Fruit fly (Drosophila melanogaster) whole organism, embryonic: Measurements from ENCODE around the gene Gr85a.

ENCODE experiments used
- Awh ChIP-seq: fragments of 200-800 bp; sonication (Bioruptor generic); IDR thresholded peaks from 2 replicates; pipeline ENCODE4, ENCODE4 v1.3.6; 2022; ENCODE audit warnings: missing biosample characterization, missing genetic modification characterization
- Bteb2 ChIP-seq: fragments of 200-800 bp; sonication (Bioruptor generic); optimal IDR thresholded peaks from 2 replicates; lab custom pipeline; 2016; ENCODE audit warnings: missing biosample characterization, missing genetic modification characterization
- CG10267 ChIP-seq: fragments of 200-800 bp; sonication (Bioruptor generic); optimal IDR thresholded peaks from 2 replicates; lab custom pipeline; 2018; ENCODE audit warnings: missing biosample characterization, mild to moderate bottlenecking, missing genetic modification characterization, moderate library complexity
- CG10654 ChIP-seq: fragments of 200-800 bp; sonication (Bioruptor generic); optimal IDR thresholded peaks from 2 replicates; lab custom pipeline; 2016; ENCODE audit warnings: missing biosample characterization, missing genetic modification characterization
- CG11247 ChIP-seq: fragments of 200-800 bp; sonication (Bioruptor generic); IDR thresholded peaks from 2 replicates; pipeline ENCODE4 v1.3.6; 2022; ENCODE audit warnings: missing biosample characterization, missing genetic modification characterization
- CG11456 ChIP-seq: fragments of 200-800 bp; sonication (Bioruptor generic); IDR thresholded peaks from 3 replicates; pipeline ENCODE4 v1.3.6; 2022; ENCODE audit warnings: missing biosample characterization, missing genetic modification characterization
- CG13894 ChIP-seq: fragments of 200-800 bp; sonication (Bioruptor generic); optimal IDR thresholded peaks from 3 replicates; lab custom pipeline; 2018; ENCODE audit warnings: missing biosample characterization, mild to moderate bottlenecking, missing genetic modification characterization, moderate library complexity
- CG14014 ChIP-seq: fragments of 200-800 bp; sonication (Bioruptor generic); IDR thresholded peaks from 2 replicates; pipeline ENCODE4 v1.3.6; 2022; ENCODE audit warnings: missing biosample characterization, missing genetic modification characterization
- CG17802 ChIP-seq: fragments of 200-800 bp; sonication (Bioruptor generic); optimal IDR thresholded peaks from 2 replicates; lab custom pipeline; 2018; ENCODE audit warnings: missing biosample characterization, mild to moderate bottlenecking, missing genetic modification characterization, moderate library complexity
- CG2116 ChIP-seq: fragments of 200-800 bp; sonication (Bioruptor generic); optimal IDR thresholded peaks from 3 replicates; lab custom pipeline; 2018; ENCODE audit warnings: missing biosample characterization, mild to moderate bottlenecking, missing genetic modification characterization
- CG2120 ChIP-seq: fragments of 200-800 bp; sonication (Bioruptor generic); optimal IDR thresholded peaks from 3 replicates; lab custom pipeline; 2016; ENCODE audit warnings: missing biosample characterization, missing genetic modification characterization
- CG31365 ChIP-seq: fragments of 200-800 bp; sonication (Bioruptor generic); optimal IDR thresholded peaks from 2 replicates; lab custom pipeline; 2018; ENCODE audit warnings: missing biosample characterization, mild to moderate bottlenecking, missing genetic modification characterization
- CG34376 ChIP-seq: fragments of 200-800 bp; sonication (Bioruptor generic); optimal IDR thresholded peaks from 2 replicates; lab custom pipeline; 2018; ENCODE audit warnings: missing biosample characterization, mild to moderate bottlenecking, missing genetic modification characterization
- CG3847 ChIP-seq: fragments of 200-800 bp; sonication (Bioruptor generic); IDR thresholded peaks from 2 replicates; pipeline ENCODE4 v1.3.6; 2022; ENCODE audit warnings: missing biosample characterization, missing genetic modification characterization
- CG4328 ChIP-seq: fragments of 200-800 bp; sonication (Bioruptor generic); optimal IDR thresholded peaks from 3 replicates; lab custom pipeline; 2017; ENCODE audit warnings: missing biosample characterization, missing genetic modification reagents, missing genetic modification characterization
- CG7839 ChIP-seq: fragments of 200-800 bp; sonication (Bioruptor generic); optimal IDR thresholded peaks from 3 replicates; lab custom pipeline; 2018; ENCODE audit warnings: missing biosample characterization, mild to moderate bottlenecking, missing genetic modification characterization, moderate library complexity
- CG9932 ChIP-seq: fragments of 200-800 bp; sonication (Bioruptor generic); IDR thresholded peaks from 2 replicates; pipeline ENCODE4 v1.3.6; 2022; ENCODE audit warnings: missing biosample characterization, missing genetic modification characterization
- Dip2 ChIP-seq: fragments of 200-800 bp; sonication (Bioruptor generic); IDR thresholded peaks from 2 replicates; pipeline ENCODE4 v1.3.6; 2022; ENCODE audit warnings: missing biosample characterization, missing genetic modification characterization
- Doc3 ChIP-seq: fragments of 200-800 bp; sonication (Bioruptor generic); IDR thresholded peaks from 3 replicates; pipeline ENCODE4 v1.3.6; 2022; ENCODE audit warnings: missing biosample characterization, missing genetic modification characterization; ENCODE audit not compliant: partially characterized antibody
- Ets65A ChIP-seq: fragments of 200-800 bp; sonication (Bioruptor generic); peaks from one replicate; lab custom pipeline; 2016; ENCODE audit warnings: missing biosample characterization, missing genetic modification characterization
- Myb ChIP-seq: fragments of 200-800 bp; sonication (Bioruptor generic); optimal IDR thresholded peaks from 2 replicates; lab custom pipeline; 2016; ENCODE audit warnings: missing biosample characterization, missing genetic modification characterization
- NC2β ChIP-seq: fragments of 200-800 bp; sonication (Bioruptor generic); optimal IDR thresholded peaks from 2 replicates; lab custom pipeline; 2016; ENCODE audit warnings: missing biosample characterization, missing genetic modification characterization
- Ptx1 ChIP-seq: fragments of 200-800 bp; sonication (Bioruptor generic); IDR thresholded peaks from 2 replicates; pipeline ENCODE4 v1.3.6; 2022; ENCODE audit warnings: missing biosample characterization, missing genetic modification characterization
- abd-A ChIP-seq: fragments of 200-800 bp; sonication (Bioruptor generic); optimal IDR thresholded peaks from 3 replicates; lab custom pipeline; 2019; ENCODE audit warnings: missing biosample characterization, mild to moderate bottlenecking, missing genetic modification characterization, moderate library complexity
- chinmo ChIP-seq: fragments of 200-800 bp; sonication (Bioruptor generic); IDR thresholded peaks from 4 replicates; pipeline ENCODE4 v1.3.6; 2022; ENCODE audit warnings: missing biosample characterization, missing genetic modification characterization; ENCODE audit not compliant: partially characterized antibody
- chn ChIP-seq: fragments of 200-800 bp; sonication (Bioruptor generic); optimal IDR thresholded peaks from 2 replicates; lab custom pipeline; 2016; ENCODE audit warnings: missing biosample characterization, missing genetic modification characterization
- crol ChIP-seq: fragments of 200-800 bp; sonication (Bioruptor generic); IDR thresholded peaks from 2 replicates; pipeline ENCODE4 v1.3.6; 2022; ENCODE audit warnings: missing biosample characterization, missing genetic modification characterization
- dm ChIP-seq: fragments of 200-800 bp; sonication (Bioruptor generic); optimal IDR thresholded peaks from 3 replicates; lab custom pipeline; 2016; ENCODE audit warnings: missing biosample characterization, missing genetic modification characterization
- eve ChIP-seq, 2 experiments: fragments of >200 bp; optimal IDR thresholded peaks; 2 replicates each; lab custom pipeline; 2017; ENCODE audit warnings: missing biosample characterization in 2 of 2, missing genetic modification characterization in 2 of 2
- gcm2 ChIP-seq: fragments of 200-800 bp; sonication (Bioruptor generic); optimal IDR thresholded peaks from 2 replicates; lab custom pipeline; 2016; ENCODE audit warnings: missing biosample characterization, missing genetic modification characterization
- hb ChIP-seq: fragments of 200-800 bp; sonication (Bioruptor generic); IDR thresholded peaks from 3 replicates; pipeline ENCODE4 v1.3.6; 2022; ENCODE audit warnings: missing biosample characterization, missing genetic modification characterization; ENCODE audit not compliant: partially characterized antibody
- ind ChIP-seq: fragments of 200-800 bp; sonication (Bioruptor generic); optimal IDR thresholded peaks from 3 replicates; lab custom pipeline; 2016; ENCODE audit warnings: missing biosample characterization, missing genetic modification characterization
- mld ChIP-seq: fragments of 200-800 bp; sonication (Bioruptor generic); IDR thresholded peaks from 3 replicates; pipeline ENCODE4 v1.3.6; 2022; ENCODE audit warnings: missing biosample characterization, missing genetic modification characterization; ENCODE audit not compliant: partially characterized antibody
- nom ChIP-seq: fragments of 200-800 bp; sonication (Bioruptor generic); optimal IDR thresholded peaks from 2 replicates; lab custom pipeline; 2017; ENCODE audit warnings: missing biosample characterization, missing genetic modification characterization, mild to moderate bottlenecking, moderate library complexity, missing genetic modification reagents
- slbo ChIP-seq: fragments of 200-800 bp; sonication (Bioruptor generic); IDR thresholded peaks from 2 replicates; pipeline ENCODE4 v1.3.6; 2022; ENCODE audit warnings: missing biosample characterization, missing genetic modification characterization
- so ChIP-seq: fragments of 200-800 bp; sonication (Bioruptor generic); IDR thresholded peaks from 3 replicates; pipeline ENCODE4 v1.3.6; 2022; ENCODE audit warnings: missing biosample characterization, missing genetic modification characterization
- sob ChIP-seq: fragments of 200-800 bp; sonication (Bioruptor generic); IDR thresholded peaks from 2 replicates; pipeline ENCODE4 v1.3.6; 2022; ENCODE audit warnings: missing biosample characterization, missing genetic modification characterization
- ttk ChIP-seq: fragments of 200-800 bp; sonication (Bioruptor generic); IDR thresholded peaks from 2 replicates; pipeline ENCODE4 v2.1.2; 2022; ENCODE audit warnings: missing biosample characterization, missing genetic modification characterization
- tx ChIP-seq: fragments of 200-800 bp; sonication (Bioruptor generic); optimal IDR thresholded peaks from 2 replicates; lab custom pipeline; 2016; ENCODE audit warnings: missing biosample characterization, missing genetic modification characterization

Gene Gr85a

dm6 chr3R:9951679-9952078, 44.9 kb downstream of the Gr85a start (continued):
- TF ChIP-seq CG4328 (GFP tag; lab: Kevin White, UChicago) (no peak), CG11247 (GFP tag; lab: Robert Waterston, UW) (no peak), chn (no peak), CG9932 (GFP tag; lab: Robert Waterston, UW) (no peak), Bteb2 (no peak), CG10267 (tag; lab: Kevin White, UChicago) (no peak), so (GFP tag; lab: Robert Waterston, UW) (0 out of 3 replicates have a peak, but pooled peaks have one; percentile 14), CG3847 (GFP tag; lab: Robert Waterston, UW) (no peak), abd-A (tag; lab: Kevin White, UChicago) (no peak), NC2β (GFP tag; lab: Kevin White, UChicago) (no peak), slbo (GFP tag; lab: Robert Waterston, UW) (no peak), crol (peak; percentile 66), CG2120 (GFP tag; lab: Kevin White, UChicago) (no peak), CG13894 (tag; lab: Kevin White, UChicago) (no peak), tx (no peak), CG2116 (GFP tag; lab: Kevin White, UChicago) (no peak), sob (GFP tag; lab: Robert Waterston, UW) (0 out of 2 replicates have a peak, but pooled peaks have one; percentile 34), chinmo (GFP tag; lab: Robert Waterston, UW) (0 out of 4 replicates have a peak, but pooled peaks have one; percentile 39), CG11456 (GFP tag; lab: Robert Waterston, UW) (no peak), CG7839 (tag; lab: Kevin White, UChicago) (no peak), CG17802 (tag; lab: Kevin White, UChicago) (no peak), CG31365 (tag; lab: Kevin White, UChicago) (no peak), ttk (GFP tag; lab: Robert Waterston, UW) (0 out of 2 replicates have a peak, but pooled peaks have one; percentile 5), eve (GFP tag; optimal IDR thresholded peaks at IDR 0.05; lab: Kevin White, UChicago) (no peak), CG34376 (GFP tag; lab: Kevin White, UChicago) (no peak)

- TF ChIP-seq Myb (GFP tag; lab: Kevin White, UChicago) (no peak), Doc3 (GFP tag; lab: Robert Waterston, UW) (no peak), crol (0 out of 2 replicates have a peak, but pooled peaks have one; percentile 15), nom (GFP tag; lab: Kevin White, UChicago) (no peak), CG10654 (GFP tag; lab: Kevin White, UChicago) (no peak), mld (GFP tag; lab: Robert Waterston, UW) (0 out of 3 replicates have a peak, but pooled peaks have one; percentile 14), gcm2 (GFP tag; lab: Kevin White, UChicago) (no peak), CG14014 (0 out of 2 replicates have a peak, but pooled peaks have one; percentile 5), dm (GFP tag; lab: Kevin White, UChicago) (no peak), ind (GFP tag; lab: Kevin White, UChicago) (no peak), Ptx1 (GFP tag; lab: Robert Waterston, UW) (no peak), Ets65A (GFP tag; lab: Kevin White, UChicago) (peak; percentile 2), hb (GFP tag; lab: Robert Waterston, UW) (no peak), Dip2 (0 out of 2 replicates have a peak, but pooled peaks have one; percentile 26), Awh (GFP tag; lab: Robert Waterston, UW) (0 out of 2 replicates have a peak, but pooled peaks have one; percentile 9)
These were observed 45.6 kb downstream of the Gr85a start for dm6 chr3R:9950984-9951383.
